Worm (Caenorhabditis elegans): ENCODE measurements around the gene Y7A5A.10.
A peak's percentile ranks its signal among the peaks of the same experiment; 100 is the strongest.

The Y7A5A.10 gene

ce11 chrX:15841086-15841622 is 46.3 kb upstream of the Y7A5A.10 start, which contains the start of gene serp-1.1 (continued):
- TF ChIP-seq lin-15B (tag; optimal IDR thresholded peaks at IDR 0.05) (peak; percentile 64), zfp-2 (tag; optimal IDR thresholded peaks at IDR 0.05) (peak; percentile 83), nhr-11 (tag; optimal IDR thresholded peaks at IDR 0.05) (peak; percentile 96), T26A8.4 (GFP tag; IDR thresholded peaks at IDR 0.05) (peak; percentile 98), dve-1 (tag; optimal IDR thresholded peaks at IDR 0.05; ENCODE audit: insufficient read depth) (peak; percentile 100), dpl-1 (GFP tag; optimal IDR thresholded peaks at IDR 0.05) (peak; percentile 85), mxl-3 (GFP tag; optimal IDR thresholded peaks at IDR 0.05) (peak; percentile 100), lin-1 (GFP tag; IDR thresholded peaks at IDR 0.05) (peak; percentile 99; the same call in 1 of the 2 replicates), lin-29 (GFP tag; IDR thresholded peaks at IDR 0.05) (peak; percentile 95), lin-13 (GFP tag; optimal IDR thresholded peaks at IDR 0.05) (peak; percentile 99), unc-62 (GFP tag; optimal IDR thresholded peaks at IDR 0.05 in 1 of 2) (peak in 1 of 2 experiments; percentile 100), unc-62 (tag; optimal IDR thresholded peaks at IDR 0.05) (peak; percentile 68), nhr-76 (tag; optimal IDR thresholded peaks at IDR 0.05) (peak; percentile 47), skn-1 (tag; optimal IDR thresholded peaks at IDR 0.05) (no peak), Y105C5A.15 (GFP tag; IDR thresholded peaks at IDR 0.05) (0 out of 2 replicates have a peak, but pooled peaks have one; percentile 55), zip-11 (GFP tag; IDR thresholded peaks at IDR 0.05) (no peak), fos-1 (tag; optimal IDR thresholded peaks at IDR 0.05) (peak; percentile 90), nhr-28 (tag; optimal IDR thresholded peaks at IDR 0.05) (peak; percentile 98), pha-4 (GFP tag; IDR thresholded peaks at IDR 0.05) (peak; percentile 99), pha-4 (tag; optimal IDR thresholded peaks at IDR 0.05) (peak; percentile 51), lim-7 (GFP tag; IDR thresholded peaks at IDR 0.05) (peak; percentile 77), fkh-10 (GFP tag; optimal IDR thresholded peaks at IDR 0.05) (peak; percentile 96), lin-38 (GFP tag; IDR thresholded peaks at IDR 0.05) (peak; percentile 93), dmd-6 (GFP tag; IDR thresholded peaks at IDR 0.05) (peak; percentile 100), nhr-102 (tag; optimal IDR thresholded peaks at IDR 0.05) (peak; percentile 98), tag-97 (GFP tag; IDR thresholded peaks at IDR 0.05) (no peak), mdl-1 (tag; optimal IDR thresholded peaks at IDR 0.05) (peak; percentile 93 to 99), ceh-82 (tag; optimal IDR thresholded peaks at IDR 0.05) (no peak), ama-1 (optimal IDR thresholded peaks at IDR 0.05) (peak; percentile 30), ceh-20 (GFP tag; IDR thresholded peaks at IDR 0.05) (peak; percentile 99), madf-5 (GFP tag; IDR thresholded peaks at IDR 0.05) (no peak; a peak in 1 of 4 replicates), attf-4 (tag; optimal IDR thresholded peaks at IDR 0.05) (peak; percentile 56), ceh-32 (tag; optimal IDR thresholded peaks at IDR 0.05; ENCODE audit: poor library complexity) (peak; percentile 82), lsy-2 (tag; optimal IDR thresholded peaks at IDR 0.05) (peak; percentile 100), jun-1 (tag; optimal IDR thresholded peaks at IDR 0.05) (peak; percentile 95), hmg-1.1 (GFP tag; IDR thresholded peaks at IDR 0.05) (peak; percentile 99), D1046.2 (GFP tag; IDR thresholded peaks at IDR 0.05) (peak; percentile 92), nhr-41 (GFP tag; IDR thresholded peaks at IDR 0.05) (peak; percentile 99), ceh-62 (tag; optimal IDR thresholded peaks at IDR 0.05) (no peak), daf-8 (GFP tag; IDR thresholded peaks at IDR 0.05) (peak; percentile 90; the same call in 1 of the 2 replicates), aly-2 (tag; optimal IDR thresholded peaks at IDR 0.05) (no peak), arid-1 (GFP tag; conservative IDR thresholded peaks at IDR 0.05) (peak; percentile 96), lin-39 (tag; optimal IDR thresholded peaks at IDR 0.05) (peak; percentile 80), mdt-29 (GFP tag; IDR thresholded peaks at IDR 0.05) (peak; percentile 92), unc-39 (tag; optimal IDR thresholded peaks at IDR 0.05) (peak; percentile 42), F37D6.2 (tag; optimal IDR thresholded peaks at IDR 0.05) (peak; percentile 96), zip-2 (tag; optimal IDR thresholded peaks at IDR 0.05) (peak; percentile 85), gei-8 (GFP tag; optimal IDR thresholded peaks at IDR 0.05) (peak; percentile 93), R02D3.7 (tag; optimal IDR thresholded peaks at IDR 0.05) (no peak), mxl-2 (GFP tag; conservative IDR thresholded peaks at IDR 0.05) (peak; percentile 91), vab-7 (GFP tag; IDR thresholded peaks at IDR 0.05) (peak; percentile 93), nhr-237 (tag; optimal IDR thresholded peaks at IDR 0.05) (peak; percentile 76)
